Fruit fly (Drosophila melanogaster) whole organism, embryonic: ENCODE results near the gene Paris.

ENCODE experiments used
- Adf1 ChIP-seq: fragments of 200-800 bp; sonication (Bioruptor generic); IDR thresholded peaks from 2 replicates; pipeline ENCODE4 v1.3.6; 2022; ENCODE audit warnings: missing biosample characterization, missing genetic modification characterization
- B-H1 ChIP-seq: fragments of 200-800 bp; sonication (Bioruptor generic); IDR thresholded peaks from 3 replicates; pipeline ENCODE4 v1.3.6; 2022; ENCODE audit warnings: missing biosample characterization, missing genetic modification characterization
- CG10147 ChIP-seq: fragments of 200-800 bp; sonication (Bioruptor generic); optimal IDR thresholded peaks from 2 replicates; lab custom pipeline; 2019; ENCODE audit warnings: missing biosample characterization, mild to moderate bottlenecking, missing genetic modification characterization, moderate library complexity
- CG10979 ChIP-seq: fragments of 200-800 bp; sonication (Bioruptor generic); optimal IDR thresholded peaks from 2 replicates; lab custom pipeline; 2018; ENCODE audit warnings: missing biosample characterization, mild to moderate bottlenecking, missing genetic modification characterization, moderate library complexity
- CG15011 ChIP-seq: fragments of 200-800 bp; sonication (Bioruptor generic); optimal IDR thresholded peaks from 3 replicates; lab custom pipeline; 2018; ENCODE audit warnings: missing biosample characterization, mild to moderate bottlenecking, missing genetic modification characterization
- CG18764 ChIP-seq: fragments of 200-800 bp; sonication (Bioruptor generic); optimal IDR thresholded peaks from 3 replicates; lab custom pipeline; 2016; ENCODE audit warnings: missing biosample characterization, missing genetic modification characterization
- CG34422 ChIP-seq: fragments of 200-800 bp; sonication (Bioruptor generic); IDR thresholded peaks from 3 replicates; pipeline ENCODE4 v1.3.6; 2022; ENCODE audit warnings: missing biosample characterization, missing genetic modification characterization
- CG3995 ChIP-seq: fragments of 200-800 bp; sonication (Bioruptor generic); optimal IDR thresholded peaks from 3 replicates; lab custom pipeline; 2016; ENCODE audit warnings: missing biosample characterization, missing genetic modification characterization
- CG4424 ChIP-seq: fragments of 200-800 bp; sonication (Bioruptor generic); optimal IDR thresholded peaks from 3 replicates; lab custom pipeline; 2016; ENCODE audit warnings: missing biosample characterization, missing genetic modification characterization
- CG4617 ChIP-seq: fragments of 200-800 bp; sonication (Bioruptor generic); optimal IDR thresholded peaks from 3 replicates; lab custom pipeline; 2016; ENCODE audit warnings: missing biosample characterization, missing genetic modification characterization, borderline replicate concordance
- CG5245 ChIP-seq: fragments of 200-800 bp; sonication (Bioruptor generic); optimal IDR thresholded peaks from 3 replicates; lab custom pipeline; 2016; ENCODE audit warnings: missing biosample characterization, missing genetic modification characterization
- CG5953 ChIP-seq: fragments of 200-800 bp; sonication (Bioruptor generic); IDR thresholded peaks from 2 replicates; pipeline ENCODE4 v1.3.6; 2022; ENCODE audit warnings: missing biosample characterization, missing genetic modification characterization
- CG6689 ChIP-seq: fragments of 200-800 bp; sonication (Bioruptor generic); IDR thresholded peaks from 2 replicates; pipeline ENCODE4 v1.3.6; 2022; ENCODE audit warnings: missing biosample characterization, missing genetic modification characterization
- CG6791 ChIP-seq: fragments of 200-800 bp; sonication (Bioruptor generic); IDR thresholded peaks from 3 replicates; pipeline ENCODE4 v1.3.6; 2022; ENCODE audit warnings: missing biosample characterization, missing genetic modification characterization; ENCODE audit not compliant: partially characterized antibody
- CG7556 ChIP-seq: fragments of 200-800 bp; sonication (Bioruptor generic); optimal IDR thresholded peaks from 2 replicates; lab custom pipeline; 2017; ENCODE audit warnings: missing biosample characterization, mild to moderate bottlenecking, missing genetic modification characterization
- CG7745 ChIP-seq: fragments of 200-800 bp; sonication (Bioruptor generic); optimal IDR thresholded peaks from 2 replicates; lab custom pipeline; 2018; ENCODE audit warnings: missing biosample characterization, mild to moderate bottlenecking, missing genetic modification characterization, moderate library complexity
- CG8359 ChIP-seq: fragments of 200-800 bp; sonication (Bioruptor generic); optimal IDR thresholded peaks from 2 replicates; lab custom pipeline; 2017; ENCODE audit warnings: missing biosample characterization, mild to moderate bottlenecking, missing genetic modification characterization, borderline replicate concordance
- CG8388 ChIP-seq: fragments of 200-800 bp; sonication (Bioruptor generic); optimal IDR thresholded peaks from 2 replicates; lab custom pipeline; 2019; ENCODE audit warnings: missing biosample characterization, mild to moderate bottlenecking, missing genetic modification characterization, moderate library complexity
- CHES-1-like ChIP-seq: fragments of 200-800 bp; sonication (Bioruptor generic); optimal IDR thresholded peaks from 2 replicates; lab custom pipeline; 2016; ENCODE audit warnings: missing biosample characterization, missing genetic modification characterization
- Dbx ChIP-seq: fragments of 200-800 bp; sonication (Bioruptor generic); IDR thresholded peaks from 3 replicates; pipeline ENCODE4 v1.3.6; 2022; ENCODE audit warnings: missing biosample characterization, missing genetic modification characterization
- Dip2 ChIP-seq: fragments of 200-800 bp; sonication (Bioruptor generic); IDR thresholded peaks from 2 replicates; pipeline ENCODE4 v1.3.6; 2022; ENCODE audit warnings: missing biosample characterization, missing genetic modification characterization
- Fer3 ChIP-seq: fragments of 200-800 bp; sonication (Bioruptor generic); optimal IDR thresholded peaks from 2 replicates; lab custom pipeline; 2018; ENCODE audit warnings: missing biosample characterization, mild to moderate bottlenecking, missing genetic modification characterization, moderate library complexity
- Meics ChIP-seq: fragments of 200-800 bp; sonication (Bioruptor generic); optimal IDR thresholded peaks from 2 replicates; lab custom pipeline; 2017; ENCODE audit warnings: missing biosample characterization, mild to moderate bottlenecking, missing genetic modification characterization
- Pdp1 ChIP-seq, 2 experiments: fragments of 200-800 bp; sonication (Bioruptor generic); optimal IDR thresholded peaks; 3 replicates each; lab custom pipeline; 2016; ENCODE audit warnings: missing biosample characterization in 2 of 2, missing genetic modification characterization in 2 of 2, mild to moderate bottlenecking in 1 of 2, moderate library complexity in 1 of 2
- Sin3A ChIP-seq: fragments of >200 bp; optimal IDR thresholded peaks from 2 replicates; lab custom pipeline; 2018
- Sry-δ ChIP-seq: fragments of 200-800 bp; sonication (Bioruptor generic); optimal IDR thresholded peaks from 2 replicates; lab custom pipeline; 2016; ENCODE audit warnings: missing biosample characterization, missing genetic modification characterization
- Stat92E ChIP-seq, 3 experiments: fragments of >200 bp in 2 of 3; fragments of 200-800 bp in 1 of 3; sonication (Bioruptor generic) in 1 of 3; optimal IDR thresholded peaks; 2 replicates each; lab custom pipeline; 2017 to 2019; ENCODE audit warnings: missing biosample characterization in 3 of 3, missing genetic modification characterization in 3 of 3, mild to moderate bottlenecking in 1 of 3, moderate library complexity in 1 of 3
- Trl ChIP-seq, 3 experiments: fragments of >200 bp in 2 of 3; fragments of 200-800 bp in 1 of 3; sonication (Bioruptor generic) in 1 of 3; optimal IDR thresholded peaks; 2 replicates in 1 of 3; 3 replicates in 2 of 3; lab custom pipeline; 2016 to 2017; ENCODE audit warnings: missing biosample characterization in 1 of 3, missing genetic modification characterization in 1 of 3
- ab ChIP-seq: fragments of 200-800 bp; sonication (Bioruptor generic); optimal IDR thresholded peaks from 2 replicates; lab custom pipeline; 2016; ENCODE audit warnings: missing biosample characterization, missing genetic modification characterization
- abd-A ChIP-seq: fragments of 200-800 bp; sonication (Bioruptor generic); optimal IDR thresholded peaks from 3 replicates; lab custom pipeline; 2019; ENCODE audit warnings: missing biosample characterization, mild to moderate bottlenecking, missing genetic modification characterization, moderate library complexity
- ap ChIP-seq: fragments of 200-800 bp; sonication (Bioruptor generic); IDR thresholded peaks from 2 replicates; pipeline ENCODE4 v1.3.6; 2022; ENCODE audit warnings: missing biosample characterization, missing genetic modification characterization
- btn ChIP-seq: fragments of 200-800 bp; sonication (Bioruptor generic); optimal IDR thresholded peaks from 2 replicates; lab custom pipeline; 2016; ENCODE audit warnings: missing biosample characterization, missing genetic modification characterization
- corto ChIP-seq: fragments of 200-800 bp; sonication (Bioruptor generic); optimal IDR thresholded peaks from 2 replicates; lab custom pipeline; 2016; ENCODE audit warnings: missing biosample characterization, mild to moderate bottlenecking, missing genetic modification characterization, moderate library complexity
- crp ChIP-seq, 2 experiments: fragments of 200-800 bp; sonication (Bioruptor generic); optimal IDR thresholded peaks; 2 replicates in 1 of 2; 3 replicates in 1 of 2; lab custom pipeline; 2017; ENCODE audit warnings: missing biosample characterization in 2 of 2, missing genetic modification characterization in 2 of 2, mild to moderate bottlenecking in 1 of 2, moderate library complexity in 1 of 2
- dimm ChIP-seq: fragments of 200-800 bp; sonication (Bioruptor generic); IDR thresholded peaks from 2 replicates; pipeline ENCODE4 v1.3.6; 2022; ENCODE audit warnings: missing biosample characterization, missing genetic modification characterization
- emc ChIP-seq: fragments of 200-800 bp; sonication (Bioruptor generic); optimal IDR thresholded peaks from 2 replicates; lab custom pipeline; 2016; ENCODE audit warnings: missing biosample characterization, missing genetic modification characterization
- fd3F ChIP-seq: fragments of 200-800 bp; sonication (Bioruptor generic); optimal IDR thresholded peaks from 2 replicates; lab custom pipeline; 2018; ENCODE audit warnings: missing biosample characterization, mild to moderate bottlenecking, missing genetic modification characterization, moderate library complexity
- grau ChIP-seq: fragments of 200-800 bp; optimal IDR thresholded peaks from 3 replicates; lab custom pipeline; 2019; ENCODE audit warnings: missing biosample characterization, mild to moderate bottlenecking, missing genetic modification characterization, moderate library complexity
- jing ChIP-seq: fragments of 200-800 bp; sonication (Bioruptor generic); optimal IDR thresholded peaks from 2 replicates; lab custom pipeline; 2018; ENCODE audit warnings: missing biosample characterization, mild to moderate bottlenecking, missing genetic modification characterization
- jumu ChIP-seq: fragments of 200-800 bp; sonication (Bioruptor generic); optimal IDR thresholded peaks from 3 replicates; lab custom pipeline; 2016; ENCODE audit warnings: missing biosample characterization, missing genetic modification characterization
- ken ChIP-seq: fragments of 200-800 bp; sonication (Bioruptor generic); IDR thresholded peaks from 3 replicates; pipeline ENCODE4 v1.3.6; 2022; ENCODE audit warnings: missing biosample characterization, missing genetic modification characterization
- lmd ChIP-seq: fragments of 200-800 bp; sonication (Bioruptor generic); IDR thresholded peaks from 2 replicates; pipeline ENCODE4 v1.3.6; 2022; ENCODE audit warnings: missing biosample characterization, missing genetic modification characterization
- lola ChIP-seq, 3 experiments: fragments of >200 bp in 2 of 3; fragments of 200-800 bp in 1 of 3; sonication (Bioruptor generic) in 1 of 3; optimal IDR thresholded peaks; 2 replicates each; lab custom pipeline; 2017 to 2019; ENCODE audit warnings: missing biosample characterization in 3 of 3, missing genetic modification characterization in 3 of 3, mild to moderate bottlenecking in 1 of 3, moderate library complexity in 1 of 3
- pfk ChIP-seq: fragments of 200-800 bp; sonication (Bioruptor generic); optimal IDR thresholded peaks from 2 replicates; lab custom pipeline; 2018; ENCODE audit warnings: missing biosample characterization, mild to moderate bottlenecking, missing genetic modification characterization, moderate library complexity
- phol ChIP-seq: fragments of 200-800 bp; sonication (Bioruptor generic); optimal IDR thresholded peaks from 3 replicates; lab custom pipeline; 2018; ENCODE audit warnings: missing biosample characterization, mild to moderate bottlenecking, missing genetic modification characterization, moderate library complexity
- run ChIP-seq: fragments of 200-800 bp; sonication (Bioruptor generic); optimal IDR thresholded peaks from 3 replicates; lab custom pipeline; 2018; ENCODE audit warnings: missing biosample characterization, mild to moderate bottlenecking, missing genetic modification characterization
- salm ChIP-seq: fragments of 200-800 bp; sonication (Bioruptor generic); optimal IDR thresholded peaks from 2 replicates; lab custom pipeline; 2018; ENCODE audit warnings: missing biosample characterization, mild to moderate bottlenecking, missing genetic modification characterization
- scrt ChIP-seq: fragments of 200-800 bp; sonication (Bioruptor generic); optimal IDR thresholded peaks from 2 replicates; lab custom pipeline; 2018; ENCODE audit warnings: missing biosample characterization, mild to moderate bottlenecking, missing genetic modification characterization, moderate library complexity
- slbo ChIP-seq: fragments of 200-800 bp; sonication (Bioruptor generic); IDR thresholded peaks from 2 replicates; pipeline ENCODE4 v1.3.6; 2022; ENCODE audit warnings: missing biosample characterization, missing genetic modification characterization
- vvl ChIP-seq: fragments of 200-800 bp; sonication (Bioruptor generic); IDR thresholded peaks from 2 replicates; pipeline ENCODE4 v1.3.6; 2022; ENCODE audit warnings: missing biosample characterization, missing genetic modification characterization
- zfh1 ChIP-seq: fragments of 200-800 bp; sonication (Bioruptor generic); IDR thresholded peaks from 3 replicates; pipeline ENCODE4 v1.3.6; 2022; ENCODE audit warnings: missing biosample characterization, missing genetic modification characterization

Paris gene

dm6 chr2L:4463323-4463722 lies at the start of gene Paris, which contains the start of gene CG15443 (continued):
- no peak for TF ChIP-seq CG15011 (GFP tag; lab: Kevin White, UChicago)
- TF ChIP-seq Meics: peak; percentile 21
- TF ChIP-seq emc (GFP tag; lab: Kevin White, UChicago): no peak
- no peak for TF ChIP-seq Adf1
- no peak for TF ChIP-seq CG7556 (GFP tag; lab: Kevin White, UChicago)
- TF ChIP-seq lmd: no peak
- TF ChIP-seq abd-A: no peak
- TF ChIP-seq ken (GFP tag; lab: Robert Waterston, UW): no peak
- TF ChIP-seq Trl (optimal IDR thresholded peaks at IDR 0.05; lab: Kevin White, UChicago): no peak
- no peak for TF ChIP-seq Trl (GFP tag; optimal IDR thresholded peaks at IDR 0.05; lab: Kevin White, UChicago)
- no peak for TF ChIP-seq Dbx (GFP tag; lab: Robert Waterston, UW)
- no peak for TF ChIP-seq slbo (GFP tag; lab: Robert Waterston, UW)
- TF ChIP-seq CG7745 (tag; lab: Kevin White, UChicago): no peak
- no peak; the same call in 2 of the 3 replicates for TF ChIP-seq B-H1
- no peak for TF ChIP-seq Sin3A (lab: Kevin White, UChicago)
- TF ChIP-seq CG8359 (GFP tag; lab: Kevin White, UChicago): no peak
- peak; percentile 57 for TF ChIP-seq vvl
- no peak for TF ChIP-seq CG5953 (GFP tag; lab: Robert Waterston, UW)
- TF ChIP-seq zfh1 (GFP tag; lab: Robert Waterston, UW): no peak
- no peak for TF ChIP-seq CHES-1-like (GFP tag; lab: Kevin White, UChicago)
- TF ChIP-seq pfk (GFP tag; lab: Kevin White, UChicago): peak; percentile 36
- TF ChIP-seq CG8388 (GFP tag; lab: Kevin White, UChicago): no peak
- no peak for TF ChIP-seq btn (GFP tag; lab: Kevin White, UChicago)
- no peak for TF ChIP-seq CG10979 (tag; lab: Kevin White, UChicago)
- no peak for TF ChIP-seq CG34422 (GFP tag; lab: Robert Waterston, UW)
- no peak for TF ChIP-seq Stat92E (GFP tag; optimal IDR thresholded peaks at IDR 0.05; lab: Kevin White, UChicago)
- TF ChIP-seq lola (GFP tag; optimal IDR thresholded peaks at IDR 0.05; lab: Kevin White, UChicago): no peak
- peak; percentile 15 for TF ChIP-seq Fer3 (tag; lab: Kevin White, UChicago)
- no peak for TF ChIP-seq salm (tag; lab: Kevin White, UChicago)
- no peak for TF ChIP-seq ap (GFP tag; lab: Robert Waterston, UW)
- no peak for TF ChIP-seq Pdp1 (GFP tag; optimal IDR thresholded peaks at IDR 0.05; lab: Kevin White, UChicago)
- no peak for TF ChIP-seq ab
- TF ChIP-seq CG10147 (GFP tag; lab: Kevin White, UChicago): no peak
- TF ChIP-seq Sry-δ (GFP tag; lab: Kevin White, UChicago): peak; percentile 46
- TF ChIP-seq jumu (GFP tag; lab: Kevin White, UChicago): no peak
- TF ChIP-seq CG5245 (GFP tag; lab: Kevin White, UChicago): no peak
- no peak for TF ChIP-seq Dip2 (GFP tag; lab: Robert Waterston, UW)
- TF ChIP-seq CG18764: no peak
- TF ChIP-seq CG4617 (GFP tag; lab: Kevin White, UChicago): no peak
- no peak for TF ChIP-seq fd3F (GFP tag; lab: Kevin White, UChicago)
- TF ChIP-seq scrt (GFP tag; lab: Kevin White, UChicago): peak; percentile 94
- TF ChIP-seq corto: no peak
- TF ChIP-seq CG6689 (GFP tag; lab: Robert Waterston, UW): no peak
- TF ChIP-seq CG3995 (GFP tag; lab: Kevin White, UChicago): no peak
- TF ChIP-seq jing (GFP tag; lab: Kevin White, UChicago): no peak
- TF ChIP-seq phol (tag; lab: Kevin White, UChicago): peak; percentile 38
- no peak for TF ChIP-seq grau
- TF ChIP-seq dimm (GFP tag; lab: Robert Waterston, UW): no peak
- no peak for TF ChIP-seq CG4424
- no peak for TF ChIP-seq run (tag; lab: Kevin White, UChicago)
- TF ChIP-seq crp (GFP tag; optimal IDR thresholded peaks at IDR 0.05; lab: Kevin White, UChicago): peak in 1 of 2 experiments; percentile 85
- peak; percentile 96 for TF ChIP-seq CG6791 (GFP tag; lab: Robert Waterston, UW)
